Worm (Caenorhabditis elegans) whole organism, midembryonic: ENCODE data around the gene ccdc-12.

ENCODE experiments used
- flt-1 ChIP-seq: fragments of 200-800 bp; sonication (Bioruptor generic); IDR thresholded peaks from 2 replicates; pipeline ENCODE4 v1.3.6; 2022; ENCODE audit warnings: missing genetic modification characterization, missing compliant biosample characterization
- ref-1 ChIP-seq: fragments of 200-800 bp; sonication (Bioruptor generic); conservative IDR thresholded peaks from 2 replicates; pipeline ENCODE4 v1.3.6; 2022; ENCODE audit warnings: missing genetic modification reagents, missing genetic modification characterization, missing compliant biosample characterization
- ztf-23 ChIP-seq: fragments of 200-800 bp; sonication (Bioruptor generic); IDR thresholded peaks from 2 replicates; pipeline ENCODE4 v1.3.6; 2022; ENCODE audit warnings: missing genetic modification reagents, missing genetic modification characterization, missing compliant biosample characterization
- ztf-29 ChIP-seq: fragments of 200-800 bp; sonication (Bioruptor generic); IDR thresholded peaks from 2 replicates; pipeline ENCODE4 v1.3.6; 2022; ENCODE audit warnings: missing genetic modification reagents, missing genetic modification characterization, missing compliant biosample characterization

DNA sequence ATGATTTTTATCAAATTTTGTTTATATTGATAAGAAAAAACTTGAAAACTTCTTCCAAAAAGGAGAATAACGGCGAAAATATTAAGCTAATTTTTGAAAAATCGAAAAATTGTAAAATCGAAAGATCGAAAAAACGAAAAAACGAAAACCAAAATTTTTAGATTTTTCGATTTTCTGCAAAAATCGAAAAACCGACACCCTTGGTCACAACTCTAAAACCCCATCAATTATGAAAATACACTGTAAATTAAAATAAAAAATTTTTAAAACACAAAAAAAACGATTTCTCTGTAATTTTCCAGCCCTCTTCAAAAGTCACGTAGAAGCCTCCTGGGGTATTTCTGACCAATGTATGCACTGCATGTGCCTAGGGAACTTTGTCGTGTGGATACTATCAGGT is 24.9 kb downstream of the ccdc-12 start, which contains the start of gene ilys-1:
- TF ChIP-seq ztf-29 (GFP tag; lab: Robert Waterston, UW) (no peak), flt-1 (GFP tag; lab: Robert Waterston, UW) (no peak), ref-1 (GFP tag; lab: Robert Waterston, UW) (no peak), ztf-23 (GFP tag; lab: Robert Waterston, UW) (no peak)
